Worm (Caenorhabditis elegans) whole organism, late embryonic: ENCODE measurements around the gene fipr-14.
A peak's percentile ranks its signal among the peaks of the same experiment; 100 is the strongest.

Source experiments
- F13H6.1 ChIP-seq: sonication (generic microtip); optimal IDR thresholded peaks from 2 replicates; lab custom pipeline; 2016; ENCODE audit warnings: missing genetic modification characterization, missing compliant biosample characterization
- K02D7.2 ChIP-seq: sonication (generic microtip); optimal IDR thresholded peaks from 2 replicates; lab custom pipeline; 2017; ENCODE audit warnings: mild to moderate bottlenecking, missing genetic modification characterization, missing compliant biosample characterization
- T23F11.4 ChIP-seq: fragments of 200-800 bp; sonication (Bioruptor generic); optimal IDR thresholded peaks from 2 replicates; lab custom pipeline; 2018; ENCODE audit warnings: mild to moderate bottlenecking, missing genetic modification characterization, missing compliant biosample characterization
- ama-1 ChIP-seq: fragments of 150-350 bp; optimal IDR thresholded peaks from 2 replicates; lab custom pipeline; 2014
- ceh-14 ChIP-seq: sonication (generic microtip); optimal IDR thresholded peaks from 2 replicates; lab custom pipeline; 2016; ENCODE audit warnings: missing genotype, missing genetic modification characterization, missing compliant biosample characterization
- ceh-19 ChIP-seq: fragments of 200-800 bp; sonication (Bioruptor generic); optimal IDR thresholded peaks from 2 replicates; lab custom pipeline; 2018; ENCODE audit warnings: mild to moderate bottlenecking, missing genetic modification characterization, missing compliant biosample characterization
- ceh-2 ChIP-seq: sonication (generic microtip); optimal IDR thresholded peaks from 2 replicates; lab custom pipeline; 2016; ENCODE audit warnings: missing genotype, missing genetic modification characterization, missing compliant biosample characterization
- ceh-22 ChIP-seq: sonication (generic microtip); optimal IDR thresholded peaks from 2 replicates; lab custom pipeline; 2017; ENCODE audit warnings: missing biosample characterization, missing genetic modification characterization
- ceh-30 ChIP-seq: fragments of 150-350 bp; optimal IDR thresholded peaks from 2 replicates; lab custom pipeline; 2014; ENCODE audit warnings: missing biosample characterization, missing genetic modification characterization
- ceh-31 ChIP-seq: sonication (generic microtip); optimal IDR thresholded peaks from 2 replicates; lab custom pipeline; 2016; ENCODE audit warnings: missing genetic modification characterization, missing compliant biosample characterization
- ceh-34 ChIP-seq: sonication (generic microtip); optimal IDR thresholded peaks from 2 replicates; lab custom pipeline; 2016; ENCODE audit warnings: mild to moderate bottlenecking, missing genetic modification characterization, missing compliant biosample characterization
- ceh-45 ChIP-seq: fragments of 200-800 bp; sonication (Bioruptor generic); IDR thresholded peaks from 2 replicates; pipeline ENCODE4 v1.3.6; 2022; ENCODE audit warnings: missing genetic modification reagents, missing genetic modification characterization, missing compliant biosample characterization
- ceh-48 ChIP-seq: sonication (generic microtip); optimal IDR thresholded peaks from 2 replicates; lab custom pipeline; 2016; ENCODE audit warnings: missing genetic modification characterization, inconsistent platforms, missing compliant biosample characterization
- che-1 ChIP-seq: sonication (generic microtip); optimal IDR thresholded peaks from 2 replicates; lab custom pipeline; 2016; ENCODE audit warnings: mild to moderate bottlenecking, missing genetic modification characterization, missing compliant biosample characterization
- dve-1 ChIP-seq: sonication (generic microtip); optimal IDR thresholded peaks from 2 replicates; lab custom pipeline; 2017; ENCODE audit warnings: antibody characterized with exemption, mild to moderate bottlenecking, missing genetic modification characterization, missing compliant biosample characterization
- ets-4 ChIP-seq: sonication (generic microtip); optimal IDR thresholded peaks from 2 replicates; lab custom pipeline; 2016; ENCODE audit warnings: missing genetic modification characterization, missing compliant biosample characterization
- fax-1 ChIP-seq: sonication (generic microtip); optimal IDR thresholded peaks from 2 replicates; lab custom pipeline; 2016; ENCODE audit warnings: missing genotype, missing genetic modification characterization, missing compliant biosample characterization
- gmeb-2 ChIP-seq: sonication (generic microtip); optimal IDR thresholded peaks from 2 replicates; lab custom pipeline; 2016; ENCODE audit warnings: missing genetic modification characterization, inconsistent platforms, missing compliant biosample characterization
- hlh-15 ChIP-seq: sonication (generic microtip); optimal IDR thresholded peaks from 2 replicates; lab custom pipeline; 2016; ENCODE audit warnings: missing genetic modification characterization, missing compliant biosample characterization
- hlh-30 ChIP-seq: sonication (generic microtip); optimal IDR thresholded peaks from 2 replicates; lab custom pipeline; 2017; ENCODE audit warnings: antibody characterized with exemption, missing genetic modification characterization, missing compliant biosample characterization; ENCODE audit not compliant: insufficient read depth
- hlh-6 ChIP-seq: sonication (generic microtip); optimal IDR thresholded peaks from 2 replicates; lab custom pipeline; 2016; ENCODE audit warnings: missing genotype, missing genetic modification characterization, missing compliant biosample characterization
- nfya-1 ChIP-seq: sonication (generic microtip); optimal IDR thresholded peaks from 2 replicates; lab custom pipeline; 2017; ENCODE audit warnings: missing genetic modification characterization, mild to moderate bottlenecking, missing compliant biosample characterization, antibody characterized with exemption, moderate library complexity
- nhr-11 ChIP-seq: fragments of 150-350 bp; optimal IDR thresholded peaks from 2 replicates; lab custom pipeline; 2014; ENCODE audit warnings: missing biosample characterization, missing genetic modification characterization
- pag-3 ChIP-seq: sonication (generic microtip); optimal IDR thresholded peaks from 2 replicates; lab custom pipeline; 2016; ENCODE audit warnings: missing compliant biosample characterization, missing genetic modification characterization, borderline replicate concordance
- pat-9 ChIP-seq: fragments of 200-800 bp; sonication (Bioruptor generic); optimal IDR thresholded peaks from 2 replicates; lab custom pipeline; 2018; ENCODE audit warnings: mild to moderate bottlenecking, missing genetic modification characterization, moderate library complexity, missing compliant biosample characterization
- pax-1 ChIP-seq: fragments of 150-350 bp; optimal IDR thresholded peaks from 2 replicates; lab custom pipeline; 2014; ENCODE audit warnings: missing biosample characterization, missing genetic modification characterization
- pha-2 ChIP-seq: sonication (generic microtip); optimal IDR thresholded peaks from 2 replicates; lab custom pipeline; 2017; ENCODE audit warnings: mild to moderate bottlenecking, missing genetic modification characterization, missing compliant biosample characterization
- pha-4 ChIP-seq: fragments of 150-350 bp; optimal IDR thresholded peaks from 2 replicates; lab custom pipeline; 2018; ENCODE audit warnings: missing biosample characterization, missing genetic modification reagents, missing genetic modification characterization
- rnt-1 ChIP-seq: sonication (generic microtip); optimal IDR thresholded peaks from 2 replicates; lab custom pipeline; 2016; ENCODE audit warnings: missing genetic modification characterization, missing compliant biosample characterization
- sdc-2 ChIP-seq: sonication (generic microtip); optimal IDR thresholded peaks from 2 replicates; lab custom pipeline; 2016; ENCODE audit warnings: missing genotype, missing genetic modification characterization, missing compliant biosample characterization
- sox-2 ChIP-seq: fragments of 200-800 bp; sonication (Bioruptor generic); IDR thresholded peaks from 2 replicates; pipeline ENCODE4 v1.3.6; 2022; ENCODE audit warnings: missing genetic modification reagents, missing genetic modification characterization, missing compliant biosample characterization
- ttx-3 ChIP-seq: sonication (generic microtip); optimal IDR thresholded peaks from 2 replicates; lab custom pipeline; 2016; ENCODE audit warnings: missing genetic modification reagents, missing genetic modification characterization, missing compliant biosample characterization
- unc-42 ChIP-seq: sonication (generic microtip); optimal IDR thresholded peaks from 2 replicates; lab custom pipeline; 2016; ENCODE audit warnings: missing genotype, missing genetic modification characterization, missing compliant biosample characterization
- unc-86 ChIP-seq: sonication (generic microtip); optimal IDR thresholded peaks from 2 replicates; lab custom pipeline; 2016; ENCODE audit warnings: missing genetic modification characterization, missing compliant biosample characterization

The fipr-14 gene

DNA sequence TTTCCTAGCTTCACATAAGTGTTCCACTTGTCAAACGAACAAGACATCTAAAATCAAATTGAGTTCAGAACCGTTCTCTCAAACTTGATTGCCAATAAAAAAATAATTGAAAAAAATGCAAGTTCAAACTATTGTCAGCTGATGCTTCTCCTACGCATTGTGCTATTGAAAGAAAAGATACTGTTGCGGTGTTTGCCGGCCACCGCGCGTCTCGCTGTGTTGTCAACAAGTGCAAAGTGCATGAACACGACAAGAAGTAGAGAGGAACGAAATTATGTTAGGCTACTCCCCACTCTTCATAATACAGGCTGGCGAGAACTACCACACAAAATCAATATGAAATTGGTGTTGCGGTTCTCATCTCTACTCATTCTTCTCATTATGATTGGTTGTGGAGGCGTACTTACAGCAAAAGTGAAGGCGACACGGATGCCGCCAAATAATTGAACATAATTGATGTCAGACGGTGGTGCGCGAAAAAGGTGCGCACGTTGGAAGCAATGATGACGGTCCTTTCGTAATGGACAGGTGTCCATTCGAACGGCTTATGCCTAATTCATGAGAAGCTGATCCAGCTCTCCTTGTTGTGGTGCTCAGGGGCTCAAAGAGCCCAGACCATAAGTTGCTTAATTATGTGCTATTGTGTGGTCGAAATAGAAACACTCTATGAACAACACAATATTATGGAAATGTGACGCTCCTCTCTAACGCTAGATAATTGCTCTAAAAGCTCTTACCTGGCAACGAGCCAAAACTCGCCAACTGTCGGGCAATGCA is 9.4 kb upstream of the fipr-14 start (continued):
- TF ChIP-seq ceh-19 (no peak), sdc-2 (tag; lab: Kevin White, UChicago) (no peak), ceh-31 (tag; lab: Kevin White, UChicago) (peak; percentile 62), sox-2 (GFP tag; lab: Robert Waterston, UW) (peak; percentile 52), pax-1 (tag; lab: Kevin White, UChicago) (no peak), ceh-48 (tag; lab: Kevin White, UChicago) (no peak)

DNA sequence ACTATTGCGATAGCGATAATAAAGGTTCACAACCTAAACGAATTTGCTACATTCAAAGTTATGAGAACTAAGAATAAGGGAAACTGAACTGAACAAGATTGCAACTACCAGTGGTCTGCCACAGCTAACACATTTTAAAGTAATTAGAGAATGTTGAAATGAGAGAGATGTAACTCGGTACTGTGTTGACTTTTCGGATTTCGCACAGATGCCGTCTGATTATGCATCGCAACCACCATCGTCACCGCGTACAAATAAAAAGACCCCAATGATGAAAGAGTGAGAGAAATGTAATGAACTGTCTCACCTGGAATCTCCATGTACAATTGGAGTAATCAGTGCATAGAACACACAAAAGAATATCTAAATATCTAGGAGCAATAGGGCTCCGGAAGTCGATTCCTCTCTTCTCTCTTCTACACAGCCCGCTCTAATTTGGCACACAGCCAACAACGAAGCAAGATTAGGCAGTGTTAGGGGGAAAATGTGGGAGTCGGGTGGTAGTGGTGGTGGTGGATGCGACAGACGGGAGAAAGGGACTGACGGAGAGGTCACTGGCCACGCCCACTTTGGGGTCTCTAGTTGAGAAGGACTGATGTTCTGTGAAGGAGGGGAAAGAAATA is 8.2 kb upstream of the fipr-14 start, which contains the start of gene F13E9.11:
F13E9.11 (minus strand) TSS at position 507 of the 623 bp plus-strand sequence.
- no peak for TF ChIP-seq ceh-19
- TF ChIP-seq ceh-14 (tag; lab: Kevin White, UChicago) = peak; percentile 23
- TF ChIP-seq nfya-1 = no peak
- no peak for TF ChIP-seq pha-4 (tag; lab: Kevin White, UChicago)
- peak; percentile 38 for TF ChIP-seq pag-3 (tag; lab: Kevin White, UChicago)
- peak; percentile 40 for TF ChIP-seq fax-1 (tag; lab: Kevin White, UChicago)
- TF ChIP-seq hlh-6 (tag; lab: Kevin White, UChicago) = peak; percentile 65
- no peak for TF ChIP-seq F13H6.1 (tag; lab: Kevin White, UChicago)
- TF ChIP-seq pha-2 (tag; lab: Kevin White, UChicago) = no peak
- peak; percentile 61 for TF ChIP-seq unc-42 (tag; lab: Kevin White, UChicago)
- TF ChIP-seq ceh-48 (tag; lab: Kevin White, UChicago) = no peak
- TF ChIP-seq hlh-15 (tag; lab: Kevin White, UChicago) = no peak
- TF ChIP-seq ceh-2 = no peak
- no peak for TF ChIP-seq ceh-22
- no peak for TF ChIP-seq pat-9
- no peak for TF ChIP-seq hlh-30 (tag; lab: Kevin White, UChicago)
- TF ChIP-seq dve-1 = no peak
- TF ChIP-seq ceh-45 (GFP tag; lab: Robert Waterston, UW) = no peak
- TF ChIP-seq ceh-31 (tag; lab: Kevin White, UChicago) = peak; percentile 55
- TF ChIP-seq sdc-2 (tag; lab: Kevin White, UChicago) = no peak
- TF ChIP-seq gmeb-2 (tag; lab: Kevin White, UChicago) = no peak
- TF ChIP-seq nhr-11 (tag; lab: Kevin White, UChicago) = no peak
- TF ChIP-seq ets-4 (tag; lab: Kevin White, UChicago) = no peak

DNA sequence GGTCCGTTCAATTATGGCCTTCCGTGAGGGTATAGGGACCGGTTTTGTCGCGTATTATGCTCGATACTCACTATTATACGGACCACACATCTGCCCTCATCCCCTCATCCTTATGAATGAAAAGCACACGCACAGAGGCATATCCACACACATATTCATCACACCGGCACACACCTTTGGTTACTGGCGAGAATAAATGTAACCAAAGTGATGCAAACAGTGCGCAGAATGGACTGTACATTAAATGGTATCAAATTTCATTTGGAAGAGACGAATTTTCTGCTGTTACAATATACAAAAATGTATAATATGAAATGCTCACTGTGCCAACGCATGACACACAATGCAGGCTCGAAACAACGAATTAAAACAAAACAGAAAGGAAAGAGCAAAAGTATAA is 7.3 kb upstream of the fipr-14 start:
- TF ChIP-seq ceh-34 (tag; lab: Kevin White, UChicago) (peak; percentile 79), pha-2 (tag; lab: Kevin White, UChicago) (peak; percentile 5), ama-1 (lab: Kevin White, UChicago) (no peak)

DNA sequence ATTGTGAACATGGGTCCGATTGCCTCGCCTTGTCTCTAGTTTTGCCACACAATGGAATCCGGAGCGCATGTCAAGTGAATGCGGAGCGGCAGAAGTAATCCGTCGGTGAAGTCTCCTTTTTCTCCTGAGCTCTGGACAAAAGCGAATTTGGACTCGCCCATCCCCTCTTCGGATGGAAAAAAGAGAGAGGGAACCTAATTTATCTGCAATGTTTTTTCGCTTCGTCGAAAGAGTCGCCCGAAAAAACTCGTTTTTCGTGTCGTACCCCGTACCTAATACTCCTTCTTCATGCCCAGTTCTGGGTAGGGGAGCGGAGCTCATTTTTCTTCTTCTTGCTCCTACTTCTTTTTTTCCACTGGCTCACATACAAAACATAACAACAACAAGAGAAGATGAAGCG is 6.8 kb upstream of the fipr-14 start:
- no peak for TF ChIP-seq che-1 (tag; lab: Kevin White, UChicago)
- TF ChIP-seq K02D7.2 (tag; lab: Kevin White, UChicago) = no peak
- TF ChIP-seq ceh-30 (tag; lab: Kevin White, UChicago) = no peak
- TF ChIP-seq unc-86 (tag; lab: Kevin White, UChicago) = no peak
- no peak for TF ChIP-seq T23F11.4
- peak; percentile 70 for TF ChIP-seq unc-42 (tag; lab: Kevin White, UChicago)
- no peak for TF ChIP-seq ttx-3
- no peak for TF ChIP-seq rnt-1 (tag; lab: Kevin White, UChicago)
